Fruit fly (Drosophila melanogaster): Measurements from ENCODE around the gene Frl.

Gene Frl

DNA sequence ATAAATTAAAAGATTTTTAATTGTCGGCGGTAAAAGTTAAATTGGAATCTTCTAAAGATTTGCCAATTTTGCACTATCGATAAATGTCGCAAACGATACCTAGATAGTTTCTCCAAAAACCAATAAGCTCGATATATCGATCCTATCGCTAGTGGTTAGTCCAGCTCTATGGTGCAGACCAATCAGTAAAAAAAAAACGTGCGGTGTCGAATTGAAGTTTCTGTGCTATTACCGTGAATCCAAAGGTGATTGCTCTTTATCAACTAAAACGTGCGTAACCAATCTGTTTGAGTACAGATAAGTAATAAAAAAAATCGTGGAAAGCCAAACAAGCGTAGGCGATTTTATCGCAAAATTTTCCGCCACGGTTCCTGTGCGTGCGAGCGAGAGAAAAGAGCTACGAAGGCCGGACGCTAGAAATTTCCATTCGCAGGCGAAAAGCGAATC, 16.1 kb upstream of the Frl start, which contains the start of gene Hsp110 (continued):
- no peak for TF ChIP-seq CG17568 (GFP tag; optimal IDR thresholded peaks at IDR 0.05)
- TF ChIP-seq CG2678 (tag; optimal IDR thresholded peaks at IDR 0.05), result peak; percentile 7
- TF ChIP-seq sima (GFP tag; optimal IDR thresholded peaks at IDR 0.05), result no peak
- peak; percentile 52; the same call in 1 of the 2 replicates for TF ChIP-seq GATAe (GFP tag; conservative IDR thresholded peaks at IDR 0.05)
- no peak for TF ChIP-seq shn (GFP tag; optimal IDR thresholded peaks at IDR 0.05)
- TF ChIP-seq gsb-n (tag; optimal IDR thresholded peaks at IDR 0.05), result peak; percentile 47
- TF ChIP-seq Vsx1 (GFP tag; optimal IDR thresholded peaks at IDR 0.05), result no peak
- 0 out of 2 replicates have a peak, but pooled peaks have one; percentile 14 for TF ChIP-seq Adf1 (GFP tag; IDR thresholded peaks at IDR 0.05)
- no peak for TF ChIP-seq org-1 (GFP tag; optimal IDR thresholded peaks at IDR 0.05)
- TF ChIP-seq CG6689 (GFP tag; IDR thresholded peaks at IDR 0.05), result no peak
- TF ChIP-seq CG13296 (GFP tag; optimal IDR thresholded peaks at IDR 0.05), result peak; percentile 54
- no peak for TF ChIP-seq CG14050 (GFP tag; IDR thresholded peaks at IDR 0.05)
- no peak for TF ChIP-seq Deaf1 (tag; optimal IDR thresholded peaks at IDR 0.05)
- peak; percentile 81 for TF ChIP-seq rib (GFP tag; IDR thresholded peaks at IDR 0.05)
- TF ChIP-seq B-H2 (GFP tag; optimal IDR thresholded peaks at IDR 0.05), result peak; percentile 45
- peak; percentile 95 for TF ChIP-seq Doc3 (GFP tag; IDR thresholded peaks at IDR 0.05; ENCODE audit: partially characterized antibody)
- peak in 1 of 2 experiments; percentile 84 for TF ChIP-seq insv (GFP tag; optimal IDR thresholded peaks at IDR 0.05)
- peak; percentile 100 for TF ChIP-seq CG6791 (GFP tag; IDR thresholded peaks at IDR 0.05; ENCODE audit: partially characterized antibody)
- TF ChIP-seq chinmo (GFP tag; IDR thresholded peaks at IDR 0.05; ENCODE audit: partially characterized antibody), result peak; percentile 99
- peak; percentile 55 for TF ChIP-seq Rfx (GFP tag; IDR thresholded peaks at IDR 0.05)
- TF ChIP-seq ato (GFP tag; IDR thresholded peaks at IDR 0.05; ENCODE audit: partially characterized antibody), result peak; percentile 99
- TF ChIP-seq cg (GFP tag; optimal IDR thresholded peaks at IDR 0.05), result no peak
- TF ChIP-seq E2f2 (GFP tag; IDR thresholded peaks at IDR 0.05), result peak; percentile 95
- no peak for TF ChIP-seq sc (optimal IDR thresholded peaks at IDR 0.05)
- TF ChIP-seq sc (GFP tag; optimal IDR thresholded peaks at IDR 0.05), result no peak
- TF ChIP-seq CG4404 (GFP tag; IDR thresholded peaks at IDR 0.05), result no peak
- TF ChIP-seq sob (GFP tag; IDR thresholded peaks at IDR 0.05), result peak; percentile 37; the same call in 1 of the 2 replicates
- TF ChIP-seq dimm (GFP tag; IDR thresholded peaks at IDR 0.05), result no peak
- TF ChIP-seq bsh (GFP tag; optimal IDR thresholded peaks at IDR 0.05), result peak in 1 of 2 experiments; percentile 4
- no peak for TF ChIP-seq p53 (GFP tag; optimal IDR thresholded peaks at IDR 0.05)
- peak; percentile 99 for TF ChIP-seq Scr (GFP tag; IDR thresholded peaks at IDR 0.05; ENCODE audit: partially characterized antibody)
- no peak for TF ChIP-seq ranshi (GFP tag; IDR thresholded peaks at IDR 0.05)
- no peak for TF ChIP-seq D (optimal IDR thresholded peaks at IDR 0.05)
- TF ChIP-seq D (GFP tag; optimal IDR thresholded peaks at IDR 0.05), result no peak
- TF ChIP-seq dm (GFP tag; optimal IDR thresholded peaks at IDR 0.05), result peak; percentile 83
- peak; percentile 23 for TF ChIP-seq CrebB (tag; optimal IDR thresholded peaks at IDR 0.05)
- no peak for TF ChIP-seq CG2889 (GFP tag; IDR thresholded peaks at IDR 0.05)
- peak; percentile 100 for TF ChIP-seq CG34224 (GFP tag; IDR thresholded peaks at IDR 0.05; ENCODE audit: partially characterized antibody)
- no peak for TF ChIP-seq Optix (GFP tag; IDR thresholded peaks at IDR 0.05)
- TF ChIP-seq CG14965 (GFP tag; optimal IDR thresholded peaks at IDR 0.05; ENCODE audit: borderline replicate concordance), result no peak
- no peak for TF ChIP-seq HHEX (GFP tag; optimal IDR thresholded peaks at IDR 0.05)
- TF ChIP-seq zen2 (GFP tag; IDR thresholded peaks at IDR 0.05; ENCODE audit: partially characterized antibody), result peak; percentile 99
- peak; percentile 98 for TF ChIP-seq Dref (GFP tag; IDR thresholded peaks at IDR 0.05)
- TF ChIP-seq pita (GFP tag; optimal IDR thresholded peaks at IDR 0.05), result no peak
- no peak for TF ChIP-seq Oaz (GFP tag; IDR thresholded peaks at IDR 0.05)
- no peak for TF ChIP-seq CG7357 (GFP tag; IDR thresholded peaks at IDR 0.05)
- TF ChIP-seq CG3995 (GFP tag; optimal IDR thresholded peaks at IDR 0.05), result peak; percentile 3
- TF ChIP-seq Camta (GFP tag; optimal IDR thresholded peaks at IDR 0.05), result no peak
- TF ChIP-seq yki (optimal IDR thresholded peaks at IDR 0.05), result no peak
- peak; percentile 13 for TF ChIP-seq sd (tag; optimal IDR thresholded peaks at IDR 0.05)
- TF ChIP-seq twi (tag; optimal IDR thresholded peaks at IDR 0.05), result no peak
